Fruit fly (Drosophila melanogaster) whole organism, embryonic: ENCODE results near the gene ds.

Experiments
- Atf-2 ChIP-seq: fragments of 200-800 bp; sonication (Bioruptor generic); optimal IDR thresholded peaks from 2 replicates; lab custom pipeline; 2016; ENCODE audit warnings: missing biosample characterization, missing genetic modification characterization
- B-H2 ChIP-seq: fragments of 200-800 bp; sonication (Bioruptor generic); optimal IDR thresholded peaks from 2 replicates; lab custom pipeline; 2018; ENCODE audit warnings: missing biosample characterization, mild to moderate bottlenecking, missing genetic modification characterization
- CG10321 ChIP-seq: fragments of 200-800 bp; sonication (Bioruptor generic); IDR thresholded peaks from 2 replicates; pipeline ENCODE4 v1.3.6; 2022; ENCODE audit warnings: missing biosample characterization, missing genetic modification characterization
- CG11560 ChIP-seq: fragments of 200-800 bp; sonication (Bioruptor generic); IDR thresholded peaks from 3 replicates; pipeline ENCODE4 v1.3.6; 2022; ENCODE audit warnings: missing biosample characterization, missing genetic modification characterization
- CG12219 ChIP-seq: fragments of 200-800 bp; sonication (Bioruptor generic); optimal IDR thresholded peaks from 3 replicates; lab custom pipeline; 2018; ENCODE audit warnings: missing biosample characterization, mild to moderate bottlenecking, missing genetic modification characterization
- CG12942 ChIP-seq: fragments of 200-800 bp; sonication (Bioruptor generic); optimal IDR thresholded peaks from 3 replicates; lab custom pipeline; 2016; ENCODE audit warnings: missing biosample characterization, missing genetic modification characterization
- CG14014 ChIP-seq: fragments of 200-800 bp; sonication (Bioruptor generic); IDR thresholded peaks from 2 replicates; pipeline ENCODE4 v1.3.6; 2022; ENCODE audit warnings: missing biosample characterization, missing genetic modification characterization
- CG15696 ChIP-seq: fragments of 200-800 bp; sonication (Bioruptor generic); optimal IDR thresholded peaks from 2 replicates; lab custom pipeline; 2019; ENCODE audit warnings: missing biosample characterization, mild to moderate bottlenecking, missing genetic modification characterization, moderate library complexity
- CG17359 ChIP-seq: fragments of 200-800 bp; sonication (Bioruptor generic); optimal IDR thresholded peaks from 3 replicates; lab custom pipeline; 2018; ENCODE audit warnings: missing biosample characterization, mild to moderate bottlenecking, missing genetic modification characterization, moderate library complexity
- CG17912 ChIP-seq: fragments of 200-800 bp; sonication (Bioruptor generic); optimal IDR thresholded peaks from 2 replicates; lab custom pipeline; 2018; ENCODE audit warnings: missing biosample characterization, mild to moderate bottlenecking, missing genetic modification characterization
- CG2712 ChIP-seq: fragments of 200-800 bp; optimal IDR thresholded peaks from 3 replicates; lab custom pipeline; 2019; ENCODE audit warnings: missing biosample characterization, mild to moderate bottlenecking, missing genetic modification characterization, moderate library complexity
- CG3065 ChIP-seq: fragments of 200-800 bp; sonication (Bioruptor generic); optimal IDR thresholded peaks from 2 replicates; lab custom pipeline; 2016; ENCODE audit warnings: missing biosample characterization, missing genetic modification characterization
- CG31388 ChIP-seq: fragments of 200-800 bp; sonication (Bioruptor generic); optimal IDR thresholded peaks from 2 replicates; lab custom pipeline; 2016; ENCODE audit warnings: missing biosample characterization, missing genetic modification characterization
- CG34422 ChIP-seq: fragments of 200-800 bp; sonication (Bioruptor generic); IDR thresholded peaks from 3 replicates; pipeline ENCODE4 v1.3.6; 2022; ENCODE audit warnings: missing biosample characterization, missing genetic modification characterization
- CG4360 ChIP-seq: fragments of 200-800 bp; sonication (Bioruptor generic); IDR thresholded peaks from 2 replicates; pipeline ENCODE4 v1.3.6; 2022; ENCODE audit warnings: missing biosample characterization, missing genetic modification characterization
- CG8765 ChIP-seq: fragments of 200-800 bp; sonication (Bioruptor generic); IDR thresholded peaks from 2 replicates; pipeline ENCODE4 v1.3.6; 2022; ENCODE audit warnings: missing biosample characterization, missing genetic modification characterization
- CTCF ChIP-seq: fragments of 200-800 bp; sonication (Bioruptor generic); optimal IDR thresholded peaks from 2 replicates; lab custom pipeline; 2017; ENCODE audit warnings: missing biosample characterization, mild to moderate bottlenecking, missing genetic modification characterization, moderate library complexity
- CkIIα-i1 ChIP-seq: fragments of 200-800 bp; sonication (Bioruptor generic); IDR thresholded peaks from 2 replicates; pipeline ENCODE4 v1.3.6; 2022; ENCODE audit warnings: missing biosample characterization, missing genetic modification characterization
- D ChIP-seq, 2 experiments: fragments of 200-800 bp in 1 of 2; fragments of >200 bp in 1 of 2; sonication (Bioruptor generic) in 1 of 2; optimal IDR thresholded peaks; 2 replicates in 1 of 2; 3 replicates in 1 of 2; lab custom pipeline; 2017; ENCODE audit warnings: mild to moderate bottlenecking in 1 of 2, missing biosample characterization in 1 of 2, missing genetic modification characterization in 1 of 2, missing genetic modification reagents in 1 of 2
- Doc3 ChIP-seq: fragments of 200-800 bp; sonication (Bioruptor generic); IDR thresholded peaks from 3 replicates; pipeline ENCODE4 v1.3.6; 2022; ENCODE audit warnings: missing biosample characterization, missing genetic modification characterization; ENCODE audit not compliant: partially characterized antibody
- E2f2 ChIP-seq: fragments of 200-800 bp; sonication (Bioruptor generic); IDR thresholded peaks from 2 replicates; pipeline ENCODE4 v1.3.6; 2022; ENCODE audit warnings: missing biosample characterization, missing genetic modification characterization
- Elba2 ChIP-seq: fragments of 200-800 bp; sonication (Bioruptor generic); optimal IDR thresholded peaks from 3 replicates; lab custom pipeline; 2016; ENCODE audit warnings: missing biosample characterization, missing genetic modification characterization
- Fer2 ChIP-seq: fragments of 200-800 bp; sonication (Bioruptor generic); optimal IDR thresholded peaks from 2 replicates; lab custom pipeline; 2018; ENCODE audit warnings: missing biosample characterization, mild to moderate bottlenecking, missing genetic modification characterization, moderate library complexity
- GATAe ChIP-seq: fragments of 200-800 bp; sonication (Bioruptor generic); conservative IDR thresholded peaks from 2 replicates; pipeline ENCODE4 v1.3.6; 2022; ENCODE audit warnings: missing biosample characterization, missing genetic modification characterization
- H15 ChIP-seq: fragments of 200-800 bp; sonication (Bioruptor generic); IDR thresholded peaks from 3 replicates; pipeline ENCODE4 v1.3.6; 2022; ENCODE audit warnings: missing biosample characterization, missing genetic modification characterization
- HLHmδ ChIP-seq: fragments of 200-800 bp; sonication (Bioruptor generic); optimal IDR thresholded peaks from 2 replicates; lab custom pipeline; 2018; ENCODE audit warnings: missing biosample characterization, mild to moderate bottlenecking, missing genetic modification characterization, moderate library complexity
- HmgD ChIP-seq: fragments of 200-800 bp; sonication (Bioruptor generic); optimal IDR thresholded peaks from 3 replicates; lab custom pipeline; 2016; ENCODE audit warnings: missing biosample characterization, missing genetic modification characterization
- Hmr ChIP-seq: fragments of 200-800 bp; sonication (Bioruptor generic); optimal IDR thresholded peaks from 3 replicates; lab custom pipeline; 2017; ENCODE audit warnings: mild to moderate bottlenecking, missing biosample characterization, missing genetic modification reagents, missing genetic modification characterization
- Hr39 ChIP-seq: fragments of >200 bp; optimal IDR thresholded peaks from 2 replicates; lab custom pipeline; 2017
- MESR4 ChIP-seq: fragments of 200-800 bp; sonication (Bioruptor generic); optimal IDR thresholded peaks from 2 replicates; lab custom pipeline; 2018; ENCODE audit warnings: missing biosample characterization, mild to moderate bottlenecking, missing genetic modification characterization, moderate library complexity
- Max ChIP-seq: fragments of 200-800 bp; sonication (Bioruptor generic); optimal IDR thresholded peaks from 2 replicates; lab custom pipeline; 2016; ENCODE audit warnings: missing biosample characterization, mild to moderate bottlenecking, missing genetic modification characterization
- NK7.1 ChIP-seq: fragments of 200-800 bp; sonication (Bioruptor generic); optimal IDR thresholded peaks from 3 replicates; lab custom pipeline; 2016; ENCODE audit warnings: missing biosample characterization, missing genetic modification characterization
- Neu2 ChIP-seq: fragments of 200-800 bp; sonication (Bioruptor generic); optimal IDR thresholded peaks from 3 replicates; lab custom pipeline; 2016; ENCODE audit warnings: missing biosample characterization, missing genetic modification characterization, borderline replicate concordance
- Oli ChIP-seq: fragments of 200-800 bp; sonication (Bioruptor generic); optimal IDR thresholded peaks from 2 replicates; lab custom pipeline; 2018; ENCODE audit warnings: missing biosample characterization, mild to moderate bottlenecking, missing genetic modification characterization, moderate library complexity
- Pdp1 ChIP-seq, 2 experiments: fragments of 200-800 bp; sonication (Bioruptor generic); optimal IDR thresholded peaks; 3 replicates each; lab custom pipeline; 2016; ENCODE audit warnings: missing biosample characterization in 2 of 2, missing genetic modification characterization in 2 of 2, mild to moderate bottlenecking in 1 of 2, moderate library complexity in 1 of 2
- TFAM ChIP-seq: fragments of 200-800 bp; sonication (Bioruptor generic); optimal IDR thresholded peaks from 2 replicates; lab custom pipeline; 2017; ENCODE audit warnings: missing biosample characterization, missing genetic modification characterization, inconsistent platforms
- YL-1 ChIP-seq: fragments of 200-800 bp; sonication (Bioruptor generic); optimal IDR thresholded peaks from 3 replicates; lab custom pipeline; 2017; ENCODE audit warnings: missing biosample characterization, mild to moderate bottlenecking, missing genetic modification characterization
- ap ChIP-seq: fragments of 200-800 bp; sonication (Bioruptor generic); IDR thresholded peaks from 2 replicates; pipeline ENCODE4 v1.3.6; 2022; ENCODE audit warnings: missing biosample characterization, missing genetic modification characterization
- bowl ChIP-seq: fragments of 200-800 bp; sonication (Bioruptor generic); IDR thresholded peaks from 2 replicates; pipeline ENCODE4 v1.3.6; 2022; ENCODE audit warnings: missing biosample characterization, missing genetic modification characterization
- disco-r ChIP-seq: fragments of 200-800 bp; sonication (Bioruptor generic); optimal IDR thresholded peaks from 2 replicates; lab custom pipeline; 2016; ENCODE audit warnings: missing biosample characterization, missing genetic modification characterization
- fd96Cb ChIP-seq: fragments of 200-800 bp; sonication (Bioruptor generic); optimal IDR thresholded peaks from 2 replicates; lab custom pipeline; 2018; ENCODE audit warnings: missing biosample characterization, mild to moderate bottlenecking, missing genetic modification characterization, moderate library complexity
- gem ChIP-seq: fragments of 200-800 bp; sonication (Bioruptor generic); optimal IDR thresholded peaks from 2 replicates; lab custom pipeline; 2019; ENCODE audit warnings: missing biosample characterization, mild to moderate bottlenecking, missing genetic modification characterization, moderate library complexity
- gfzf ChIP-seq: fragments of 200-800 bp; sonication (Bioruptor generic); optimal IDR thresholded peaks from 2 replicates; lab custom pipeline; 2016; ENCODE audit warnings: missing biosample characterization, mild to moderate bottlenecking, missing genetic modification characterization, moderate library complexity
- grau ChIP-seq: fragments of 200-800 bp; optimal IDR thresholded peaks from 3 replicates; lab custom pipeline; 2019; ENCODE audit warnings: missing biosample characterization, mild to moderate bottlenecking, missing genetic modification characterization, moderate library complexity
- odd ChIP-seq: fragments of 200-800 bp; sonication (Bioruptor generic); optimal IDR thresholded peaks from 2 replicates; lab custom pipeline; 2017; ENCODE audit warnings: missing biosample characterization, mild to moderate bottlenecking, missing genetic modification characterization
- onecut ChIP-seq: fragments of 200-800 bp; sonication (Bioruptor generic); IDR thresholded peaks from 2 replicates; pipeline ENCODE4 v1.3.6; 2022; ENCODE audit warnings: missing biosample characterization, missing genetic modification characterization
- sima ChIP-seq: fragments of 200-800 bp; sonication (Bioruptor generic); optimal IDR thresholded peaks from 2 replicates; lab custom pipeline; 2016; ENCODE audit warnings: missing biosample characterization, missing genetic modification characterization
- slou ChIP-seq: fragments of 200-800 bp; sonication (Bioruptor generic); optimal IDR thresholded peaks from 3 replicates; lab custom pipeline; 2016; ENCODE audit warnings: missing biosample characterization, missing genetic modification characterization
- slp2 ChIP-seq: fragments of 200-800 bp; sonication (Bioruptor generic); optimal IDR thresholded peaks from 2 replicates; lab custom pipeline; 2016; ENCODE audit warnings: missing biosample characterization, missing genetic modification characterization
- sqz ChIP-seq: fragments of 200-800 bp; sonication (Bioruptor generic); optimal IDR thresholded peaks from 3 replicates; lab custom pipeline; 2018; ENCODE audit warnings: missing biosample characterization, mild to moderate bottlenecking, missing genetic modification characterization
- tup ChIP-seq: fragments of 200-800 bp; sonication (Bioruptor generic); optimal IDR thresholded peaks from 2 replicates; lab custom pipeline; 2016; ENCODE audit warnings: missing biosample characterization, mild to moderate bottlenecking, missing genetic modification characterization, moderate library complexity
- unc-4 ChIP-seq: fragments of 200-800 bp; sonication (Bioruptor generic); IDR thresholded peaks from 2 replicates; pipeline ENCODE4 v1.3.6; 2022; ENCODE audit warnings: missing biosample characterization, missing genetic modification characterization; ENCODE audit not compliant: partially characterized antibody

Gene ds

dm6 chr2L:740031-740430, 25.2 kb upstream of the ds start (continued):
- no peak for TF ChIP-seq CkIIα-i1
- TF ChIP-seq Fer2 (tag; lab: Kevin White, UChicago), result no peak
- no peak for TF ChIP-seq sima
- no peak for TF ChIP-seq onecut (GFP tag; lab: Robert Waterston, UW)
- TF ChIP-seq slou (GFP tag; lab: Kevin White, UChicago), result no peak
- no peak for TF ChIP-seq Hr39 (lab: Kevin White, UChicago)
- no peak for TF ChIP-seq gem (tag; lab: Kevin White, UChicago)
- TF ChIP-seq Pdp1 (GFP tag; optimal IDR thresholded peaks at IDR 0.05; lab: Kevin White, UChicago), result no peak
- no peak for TF ChIP-seq CG17359 (tag; lab: Kevin White, UChicago)
- no peak for TF ChIP-seq unc-4 (GFP tag; lab: Robert Waterston, UW)
- no peak for TF ChIP-seq CG31388
- peak; percentile 70 for TF ChIP-seq CG11560 (tag; lab: Robert Waterston, UW)
- TF ChIP-seq odd (GFP tag; lab: Kevin White, UChicago), result no peak
- TF ChIP-seq CG4360 (GFP tag; lab: Robert Waterston, UW), result no peak
- TF ChIP-seq Doc3 (GFP tag; lab: Robert Waterston, UW), result no peak
- TF ChIP-seq CG12942 (GFP tag; lab: Kevin White, UChicago), result no peak
- peak; percentile 95 for TF ChIP-seq CTCF (GFP tag; lab: Kevin White, UChicago)
- TF ChIP-seq CG8765 (GFP tag; lab: Robert Waterston, UW), result no peak
- TF ChIP-seq CG15696 (tag; lab: Kevin White, UChicago), result peak; percentile 17
- peak; percentile 14; the same call in 1 of the 3 replicates for TF ChIP-seq H15 (GFP tag; lab: Robert Waterston, UW)
- TF ChIP-seq gfzf, result no peak
- 0 out of 2 replicates have a peak, but pooled peaks have one; percentile 8 for TF ChIP-seq E2f2 (GFP tag; lab: Robert Waterston, UW)
- no peak for TF ChIP-seq TFAM (GFP tag; lab: Kevin White, UChicago)
- no peak for TF ChIP-seq Elba2 (GFP tag; lab: Kevin White, UChicago)
- TF ChIP-seq CG3065, result no peak
- no peak for TF ChIP-seq D (optimal IDR thresholded peaks at IDR 0.05; lab: Kevin White, UChicago)
- TF ChIP-seq D (GFP tag; optimal IDR thresholded peaks at IDR 0.05; lab: Kevin White, UChicago), result no peak
- no peak for TF ChIP-seq NK7.1 (GFP tag; lab: Kevin White, UChicago)
- TF ChIP-seq bowl (GFP tag; lab: Robert Waterston, UW), result no peak
- TF ChIP-seq GATAe (GFP tag; lab: Robert Waterston, UW), result no peak
- no peak for TF ChIP-seq Hmr (GFP tag; lab: Kevin White, UChicago)
- TF ChIP-seq YL-1, result no peak
- no peak for TF ChIP-seq Max
- TF ChIP-seq Atf-2, result no peak
- TF ChIP-seq MESR4 (GFP tag; lab: Kevin White, UChicago), result no peak
- TF ChIP-seq grau (tag; lab: Kevin White, UChicago), result peak; percentile 17
- TF ChIP-seq HmgD, result peak; percentile 30
- TF ChIP-seq slp2, result no peak
- peak; percentile 7 for TF ChIP-seq CG17912 (GFP tag; lab: Kevin White, UChicago)
- no peak for TF ChIP-seq sqz (GFP tag; lab: Kevin White, UChicago)
- TF ChIP-seq fd96Cb, result no peak
- no peak for TF ChIP-seq CG10321 (GFP tag; lab: Robert Waterston, UW)
- TF ChIP-seq ap (GFP tag; lab: Robert Waterston, UW), result no peak
- no peak for TF ChIP-seq HLHmδ (GFP tag; lab: Kevin White, UChicago)
- no peak for TF ChIP-seq CG12219 (GFP tag; lab: Kevin White, UChicago)
- no peak for TF ChIP-seq Oli (tag; lab: Kevin White, UChicago)
- TF ChIP-seq CG2712 (tag; lab: Kevin White, UChicago), result no peak
- no peak for TF ChIP-seq B-H2
- TF ChIP-seq CG14014 (GFP tag; lab: Robert Waterston, UW), result no peak
- TF ChIP-seq CG34422, result no peak
- TF ChIP-seq tup (GFP tag; lab: Kevin White, UChicago), result no peak
- TF ChIP-seq disco-r (GFP tag; lab: Kevin White, UChicago), result no peak
- no peak for TF ChIP-seq Neu2 (GFP tag; lab: Kevin White, UChicago)
